Worm (Caenorhabditis elegans): ENCODE measurements around the gene fbxb-87.

Gene fbxb-87

ce11 chrIII:10844873-10845272 is 49.4 kb upstream of the fbxb-87 start, which contains the start of gene pde-12 (continued):
- peak; percentile 61 for TF ChIP-seq snpc-3.4 (tag; optimal IDR thresholded peaks at IDR 0.05)
- TF ChIP-seq madf-8 (GFP tag; conservative IDR thresholded peaks at IDR 0.05), result peak; percentile 42
- no peak for TF ChIP-seq cebp-2 (GFP tag; IDR thresholded peaks at IDR 0.05)
- TF ChIP-seq dpl-1 (GFP tag; optimal IDR thresholded peaks at IDR 0.05), result no peak
- TF ChIP-seq somi-1 (GFP tag; optimal IDR thresholded peaks at IDR 0.05), result peak; percentile 8
- TF ChIP-seq hsf-1 (GFP tag; IDR thresholded peaks at IDR 0.05), result peak; percentile 63; the same call in 1 of the 2 replicates
- TF ChIP-seq tlf-1 (GFP tag; optimal IDR thresholded peaks at IDR 0.05), result peak; percentile 63
- no peak for TF ChIP-seq dox-1 (GFP tag; IDR thresholded peaks at IDR 0.05)
- no peak for TF ChIP-seq akir-1 (GFP tag; optimal IDR thresholded peaks at IDR 0.05)
- no peak; the same call in 1 of the 2 replicates for TF ChIP-seq madf-6 (GFP tag; IDR thresholded peaks at IDR 0.05)
- peak; percentile 63 for TF ChIP-seq repo-1 (tag; optimal IDR thresholded peaks at IDR 0.05)
- TF ChIP-seq mes-4 (tag; optimal IDR thresholded peaks at IDR 0.05), result no peak
- TF ChIP-seq unc-62 (GFP tag; optimal IDR thresholded peaks at IDR 0.05), result no peak
- TF ChIP-seq Y53F4B.3 (GFP tag; IDR thresholded peaks at IDR 0.05), result no peak
- no peak for TF ChIP-seq B0035.1 (tag; optimal IDR thresholded peaks at IDR 0.05)
- TF ChIP-seq lir-1 (GFP tag; conservative IDR thresholded peaks at IDR 0.05), result peak; percentile 52; the same call in 1 of the 2 replicates
- 0 out of 2 replicates have a peak, but pooled peaks have one; percentile 52 for TF ChIP-seq Y95B8A.8 (GFP tag; IDR thresholded peaks at IDR 0.05)
- TF ChIP-seq lsy-27 (tag; optimal IDR thresholded peaks at IDR 0.05; ENCODE audit: borderline replicate concordance, insufficient read depth), result no peak
- no peak for TF ChIP-seq Y67H2A.10 (GFP tag; conservative IDR thresholded peaks at IDR 0.05)
- peak; percentile 36 for TF ChIP-seq F22D6.2 (tag; optimal IDR thresholded peaks at IDR 0.05)
- no peak for TF ChIP-seq chd-7 (tag; optimal IDR thresholded peaks at IDR 0.05)
- no peak for TF ChIP-seq ztf-3 (GFP tag; optimal IDR thresholded peaks at IDR 0.05)
- no peak; the same call in 1 of the 2 replicates for TF ChIP-seq pbrm-1 (GFP tag; IDR thresholded peaks at IDR 0.05)
- TF ChIP-seq sdz-38 (tag; optimal IDR thresholded peaks at IDR 0.05), result no peak
- no peak for TF ChIP-seq madf-3 (GFP tag; IDR thresholded peaks at IDR 0.05)
- TF ChIP-seq nhr-27 (tag; optimal IDR thresholded peaks at IDR 0.05), result no peak
- TF ChIP-seq bed-1 (GFP tag; IDR thresholded peaks at IDR 0.05), result no peak
- TF ChIP-seq zim-3 (tag; optimal IDR thresholded peaks at IDR 0.05), result no peak
- TF ChIP-seq B0019.2 (GFP tag; conservative IDR thresholded peaks at IDR 0.05), result no peak
- no peak for TF ChIP-seq egl-44 (GFP tag; IDR thresholded peaks at IDR 0.05)
- TF ChIP-seq ztf-6 (GFP tag; IDR thresholded peaks at IDR 0.05), result no peak
- no peak for TF ChIP-seq attf-6 (GFP tag; IDR thresholded peaks at IDR 0.05)
- 0 out of 2 replicates have a peak, but pooled peaks have one; percentile 27 for TF ChIP-seq F39B2.1 (GFP tag; IDR thresholded peaks at IDR 0.05)
- TF ChIP-seq ztf-18 (tag; optimal IDR thresholded peaks at IDR 0.05), result peak; percentile 94
- TF ChIP-seq lsl-1 (GFP tag; optimal IDR thresholded peaks at IDR 0.05), result peak; percentile 52
- no peak for TF ChIP-seq cebp-1 (GFP tag; IDR thresholded peaks at IDR 0.05)
- peak; percentile 77 for TF ChIP-seq cebp-1 (tag; optimal IDR thresholded peaks at IDR 0.05)
- no peak for TF ChIP-seq T07F8.4 (tag; optimal IDR thresholded peaks at IDR 0.05)
- no peak for TF ChIP-seq ceh-27 (GFP tag; optimal IDR thresholded peaks at IDR 0.05)
- TF ChIP-seq attf-5 (GFP tag; optimal IDR thresholded peaks at IDR 0.05), result peak; percentile 68
- no peak for TF ChIP-seq F52B5.7 (tag; optimal IDR thresholded peaks at IDR 0.05)
- TF ChIP-seq snpc-4 (GFP tag; optimal IDR thresholded peaks at IDR 0.05), result no peak
- peak in 3 of 4 experiments; percentile 44 to 55 (median 55) for TF ChIP-seq snpc-4 (tag; optimal IDR thresholded peaks at IDR 0.05)
- TF ChIP-seq unc-130 (GFP tag; optimal IDR thresholded peaks at IDR 0.05), result no peak
- no peak for TF ChIP-seq ccch-3 (GFP tag; optimal IDR thresholded peaks at IDR 0.05)
- no peak for TF ChIP-seq hlh-26 (GFP tag; conservative IDR thresholded peaks at IDR 0.05)
- no peak for TF ChIP-seq C17E4.6 (GFP tag; IDR thresholded peaks at IDR 0.05)
- no peak for TF ChIP-seq K12H6.12 (tag; optimal IDR thresholded peaks at IDR 0.05)
- no peak for TF ChIP-seq F23B12.7 (tag; optimal IDR thresholded peaks at IDR 0.05; ENCODE audit: insufficient read depth)

Measured in whole organism, young adult.